Worm (Caenorhabditis elegans): ENCODE results near the gene let-721.

DNA sequence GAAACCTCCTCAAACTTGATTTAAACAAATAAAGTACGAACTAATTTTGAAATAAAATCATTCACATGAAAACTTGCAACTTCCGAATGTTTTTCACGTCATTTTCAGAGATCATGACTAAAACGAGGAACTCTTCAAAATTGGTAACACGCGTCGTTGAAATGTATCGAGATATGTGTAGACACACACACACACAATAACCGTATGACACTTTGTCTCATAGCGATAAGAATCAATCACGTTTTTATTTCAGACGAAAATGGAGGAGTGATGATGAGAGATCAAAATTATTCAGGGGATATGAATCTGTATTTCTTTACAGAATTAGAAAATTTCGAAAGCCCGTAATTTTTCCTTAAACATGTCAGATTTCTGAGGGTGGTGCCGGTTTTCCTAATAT is 24.0 kb downstream of the let-721 start:
- TF ChIP-seq pqm-1 (tag; optimal IDR thresholded peaks at IDR 0.05) (no peak), ama-1 (optimal IDR thresholded peaks at IDR 0.05) (no peak), mdl-1 (tag; optimal IDR thresholded peaks at IDR 0.05) (no peak)

Measured in whole organism, L1 larva.